Worm (Caenorhabditis elegans) whole organism, young adult: ENCODE results near the gene decr-1.3.

Source experiments
- B0019.2 ChIP-seq: fragments of 200-800 bp; sonication (Bioruptor generic); conservative IDR thresholded peaks from 2 replicates; pipeline ENCODE4 v1.3.6; 2022; ENCODE audit warnings: missing genetic modification reagents, missing genetic modification characterization, missing compliant biosample characterization
- F23B12.7 ChIP-seq: sonication (generic microtip); optimal IDR thresholded peaks from 2 replicates; lab custom pipeline; 2017; ENCODE audit warnings: missing genetic modification characterization, mild to moderate bottlenecking, missing compliant biosample characterization, antibody characterized with exemption, moderate library complexity; ENCODE audit not compliant: insufficient read depth
- F33H1.4 ChIP-seq: fragments of 200-800 bp; sonication (Bioruptor generic); IDR thresholded peaks from 2 replicates; pipeline ENCODE4 v1.3.6; 2022; ENCODE audit warnings: missing genetic modification reagents, missing genetic modification characterization, missing compliant biosample characterization
- F49E8.2 ChIP-seq: sonication (generic microtip); optimal IDR thresholded peaks from 3 replicates; lab custom pipeline; 2017; ENCODE audit warnings: missing genetic modification characterization, mild to moderate bottlenecking, missing compliant biosample characterization, antibody characterized with exemption, moderate library complexity; ENCODE audit not compliant: insufficient read depth
- K12H6.12 ChIP-seq: fragments of 200-800 bp; sonication (Bioruptor generic); optimal IDR thresholded peaks from 2 replicates; lab custom pipeline; 2018; ENCODE audit warnings: mild to moderate bottlenecking, missing genetic modification characterization, missing compliant biosample characterization
- Y95B8A.8 ChIP-seq: fragments of 200-800 bp; sonication (Bioruptor generic); IDR thresholded peaks from 2 replicates; pipeline ENCODE4 v1.3.6; 2022; ENCODE audit warnings: missing genetic modification reagents, missing genetic modification characterization, missing compliant biosample characterization
- atf-7 ChIP-seq: sonication (generic microtip); optimal IDR thresholded peaks from 2 replicates; lab custom pipeline; 2017; ENCODE audit warnings: mild to moderate bottlenecking, missing genetic modification characterization, missing compliant biosample characterization
- attf-3 ChIP-seq: fragments of 200-800 bp; sonication (Bioruptor generic); conservative IDR thresholded peaks from 2 replicates; pipeline ENCODE4 v1.3.6; 2022; ENCODE audit warnings: missing genetic modification reagents, missing genetic modification characterization, missing compliant biosample characterization
- attf-6 ChIP-seq: fragments of 200-800 bp; sonication (Bioruptor generic); IDR thresholded peaks from 2 replicates; pipeline ENCODE4 v1.3.6; 2022; ENCODE audit warnings: missing genetic modification reagents, missing genetic modification characterization, missing compliant biosample characterization
- cebp-1 ChIP-seq, 2 experiments: fragments of 200-800 bp in 1 of 2; sonication (Bioruptor generic) in 1 of 2; sonication (generic microtip) in 1 of 2; IDR thresholded peaks in 1 of 2; optimal IDR thresholded peaks in 1 of 2; 2 replicates each; pipeline versions ENCODE4 v1.3.6 to Lab custom; 2017 to 2022; ENCODE audit warnings: missing compliant biosample characterization in 2 of 2, missing genetic modification characterization in 2 of 2, mild to moderate bottlenecking in 1 of 2, missing genetic modification reagents in 1 of 2, moderate library complexity in 1 of 2
- ceh-27 ChIP-seq: fragments of 200-800 bp; sonication (Bioruptor generic); optimal IDR thresholded peaks from 2 replicates; lab custom pipeline; 2018; ENCODE audit warnings: mild to moderate bottlenecking, missing genetic modification characterization, moderate library complexity, missing compliant biosample characterization
- ceh-91 ChIP-seq: fragments of 200-800 bp; sonication (Bioruptor generic); IDR thresholded peaks from 2 replicates; pipeline ENCODE4 v1.3.6; 2022; ENCODE audit warnings: missing genetic modification reagents, missing genetic modification characterization, missing compliant biosample characterization
- dpff-1 ChIP-seq: sonication (generic microtip); optimal IDR thresholded peaks from 2 replicates; lab custom pipeline; 2017; ENCODE audit warnings: mild to moderate bottlenecking, missing genetic modification characterization, missing compliant biosample characterization
- dpl-1 ChIP-seq: fragments of 150-350 bp; optimal IDR thresholded peaks from 2 replicates; lab custom pipeline; 2014; ENCODE audit warnings: missing biosample characterization, missing genetic modification reagents, missing genetic modification characterization
- efl-1 ChIP-seq: fragments of 150-350 bp; optimal IDR thresholded peaks from 2 replicates; lab custom pipeline; 2014; ENCODE audit warnings: missing biosample characterization, missing genetic modification reagents, missing genetic modification characterization
- ekl-4 ChIP-seq: fragments of 200-800 bp; sonication (Bioruptor generic); IDR thresholded peaks from 2 replicates; pipeline ENCODE4 v1.3.6; 2022; ENCODE audit warnings: missing genetic modification reagents, missing genetic modification characterization, missing compliant biosample characterization
- ets-4 ChIP-seq: fragments of 200-800 bp; sonication (Bioruptor generic); optimal IDR thresholded peaks from 2 replicates; lab custom pipeline; 2018; ENCODE audit warnings: mild to moderate bottlenecking, missing genetic modification characterization, missing compliant biosample characterization
- fkh-3 ChIP-seq: sonication (generic microtip); optimal IDR thresholded peaks from 2 replicates; lab custom pipeline; 2016; ENCODE audit warnings: mild to moderate bottlenecking, missing genetic modification characterization, missing compliant biosample characterization
- gei-17 ChIP-seq: fragments of 200-800 bp; sonication (Bioruptor generic); optimal IDR thresholded peaks from 2 replicates; lab custom pipeline; 2018; ENCODE audit warnings: mild to moderate bottlenecking, missing genetic modification characterization, missing compliant biosample characterization
- hlh-26 ChIP-seq: fragments of 200-800 bp; sonication (Bioruptor generic); conservative IDR thresholded peaks from 2 replicates; pipeline ENCODE4 v1.3.6; 2022; ENCODE audit warnings: missing genetic modification reagents, missing genetic modification characterization, missing compliant biosample characterization
- hmg-1.2 ChIP-seq: fragments of 200-800 bp; sonication (Bioruptor generic); IDR thresholded peaks from 2 replicates; pipeline ENCODE4 v1.3.6; 2022; ENCODE audit warnings: missing genetic modification reagents, missing genetic modification characterization, missing compliant biosample characterization
- hrde-1 ChIP-seq: sonication (generic microtip); optimal IDR thresholded peaks from 2 replicates; lab custom pipeline; 2016; ENCODE audit warnings: missing genetic modification characterization, mild to moderate bottlenecking, missing compliant biosample characterization, moderate library complexity, missing genotype, missing genetic modification reagents, borderline replicate concordance
- lag-1 ChIP-seq: fragments of 200-800 bp; sonication (Bioruptor generic); IDR thresholded peaks from 2 replicates; pipeline ENCODE4 v1.3.6; 2022; ENCODE audit warnings: missing genetic modification reagents, missing genetic modification characterization, missing compliant biosample characterization
- let-526 ChIP-seq: fragments of 200-800 bp; sonication (Bioruptor generic); IDR thresholded peaks from 2 replicates; pipeline ENCODE4 v1.3.6; 2022; ENCODE audit warnings: missing genetic modification reagents, missing genetic modification characterization, missing compliant biosample characterization
- lin-40 ChIP-seq: sonication (generic microtip); optimal IDR thresholded peaks from 2 replicates; lab custom pipeline; 2016; ENCODE audit warnings: missing genetic modification characterization, mild to moderate bottlenecking, missing compliant biosample characterization, missing genotype, missing genetic modification reagents
- lin-54 ChIP-seq: fragments of 200-800 bp; sonication (Bioruptor generic); optimal IDR thresholded peaks from 2 replicates; lab custom pipeline; 2018; ENCODE audit warnings: mild to moderate bottlenecking, missing genetic modification characterization, missing compliant biosample characterization
- lsl-1 ChIP-seq: fragments of 200-800 bp; sonication (Bioruptor generic); optimal IDR thresholded peaks from 2 replicates; lab custom pipeline; 2018; ENCODE audit warnings: mild to moderate bottlenecking, missing genetic modification characterization, moderate library complexity, missing compliant biosample characterization
- madf-10 ChIP-seq: sonication (generic microtip); optimal IDR thresholded peaks from 2 replicates; lab custom pipeline; 2016; ENCODE audit warnings: mild to moderate bottlenecking, missing genetic modification characterization, missing compliant biosample characterization
- madf-6 ChIP-seq: fragments of 200-800 bp; sonication (Bioruptor generic); IDR thresholded peaks from 2 replicates; pipeline ENCODE4 v1.3.6; 2022; ENCODE audit warnings: missing genetic modification reagents, missing genetic modification characterization, missing compliant biosample characterization
- madf-8 ChIP-seq: fragments of 200-800 bp; sonication (Bioruptor generic); conservative IDR thresholded peaks from 2 replicates; pipeline ENCODE4 v1.3.6; 2022; ENCODE audit warnings: missing genetic modification reagents, missing genetic modification characterization, missing compliant biosample characterization
- mel-28 ChIP-seq: sonication (generic microtip); optimal IDR thresholded peaks from 2 replicates; lab custom pipeline; 2016; ENCODE audit warnings: borderline replicate concordance, mild to moderate bottlenecking, missing genetic modification characterization, missing compliant biosample characterization
- nfya-1 ChIP-seq: sonication (generic microtip); optimal IDR thresholded peaks from 2 replicates; lab custom pipeline; 2017; ENCODE audit warnings: antibody characterized with exemption, missing compliant biosample characterization, missing genetic modification characterization, borderline replicate concordance; ENCODE audit not compliant: insufficient read depth
- nfya-2 ChIP-seq: fragments of 200-800 bp; sonication (Bioruptor generic); IDR thresholded peaks from 2 replicates; pipeline ENCODE4 v1.3.6; 2022; ENCODE audit warnings: missing genetic modification reagents, missing genetic modification characterization, missing compliant biosample characterization
- nfyb-1 ChIP-seq: fragments of 200-800 bp; sonication (Bioruptor generic); IDR thresholded peaks from 2 replicates; pipeline ENCODE4 v1.3.6; 2022; ENCODE audit warnings: missing genetic modification reagents, missing genetic modification characterization, missing compliant biosample characterization
- snpc-4 ChIP-seq, 5 experiments: fragments of 150-350 bp in 1 of 5; sonication (generic microtip) in 4 of 5; optimal IDR thresholded peaks; 2 replicates each; lab custom pipeline; 2014 to 2018; ENCODE audit warnings: missing genetic modification characterization in 5 of 5, missing biosample characterization in 3 of 5, antibody characterized with exemption in 2 of 5, mild to moderate bottlenecking in 2 of 5, missing compliant biosample characterization in 2 of 5, missing genotype in 2 of 5, moderate library complexity in 2 of 5, missing genetic modification reagents in 1 of 5
- tbx-9 ChIP-seq: sonication (generic microtip); optimal IDR thresholded peaks from 2 replicates; lab custom pipeline; 2016; ENCODE audit warnings: borderline replicate concordance, missing genetic modification characterization, inconsistent platforms, missing compliant biosample characterization
- unc-130 ChIP-seq: sonication (generic microtip); optimal IDR thresholded peaks from 2 replicates; lab custom pipeline; 2016; ENCODE audit warnings: missing genetic modification reagents, missing genetic modification characterization, missing compliant biosample characterization
- unc-62 ChIP-seq: fragments of 150-350 bp; optimal IDR thresholded peaks from 2 replicates; lab custom pipeline; 2014; ENCODE audit warnings: missing biosample characterization, missing genetic modification reagents, missing genetic modification characterization
- xnd-1 ChIP-seq: sonication (generic microtip); optimal IDR thresholded peaks from 2 replicates; lab custom pipeline; 2016; ENCODE audit warnings: missing genotype, missing genetic modification reagents, missing genetic modification characterization, missing compliant biosample characterization
- zim-3 ChIP-seq: sonication (generic microtip); optimal IDR thresholded peaks from 2 replicates; lab custom pipeline; 2017; ENCODE audit warnings: mild to moderate bottlenecking, missing genetic modification characterization, moderate library complexity, missing compliant biosample characterization
- ztf-28 ChIP-seq: fragments of 200-800 bp; sonication (Bioruptor generic); IDR thresholded peaks from 2 replicates; pipeline ENCODE4 v1.3.6; 2022; ENCODE audit warnings: missing genetic modification reagents, missing genetic modification characterization, missing compliant biosample characterization

The decr-1.3 gene

ce11 chrII:8173449-8173848, at the start of gene decr-1.3, which contains the start of gene T05C12.1:
Gene decr-1.3, minus strand, starts transcription at chrII:8173549.
Gene T05C12.1, plus strand, starts transcription at chrII:8173680.
- TF ChIP-seq tbx-9: no peak
- no peak for TF ChIP-seq F49E8.2
- TF ChIP-seq cebp-1 (GFP tag; IDR thresholded peaks at IDR 0.05; lab: Robert Waterston, UW): no peak
- no peak for TF ChIP-seq cebp-1 (tag; optimal IDR thresholded peaks at IDR 0.05; lab: Kevin White, UChicago)
- no peak for TF ChIP-seq lag-1
- no peak for TF ChIP-seq gei-17 (GFP tag; lab: Kevin White, UChicago)
- TF ChIP-seq snpc-4 (GFP tag; optimal IDR thresholded peaks at IDR 0.05; lab: Kevin White, UChicago): no peak
- no peak for TF ChIP-seq snpc-4 (tag; optimal IDR thresholded peaks at IDR 0.05; lab: Kevin White, UChicago)
- no peak for TF ChIP-seq ets-4
- no peak for TF ChIP-seq nfya-2 (GFP tag; lab: Robert Waterston, UW)
- TF ChIP-seq unc-62: no peak
- no peak for TF ChIP-seq lin-40 (tag; lab: Kevin White, UChicago)
- TF ChIP-seq unc-130 (GFP tag; lab: Kevin White, UChicago): no peak
- no peak for TF ChIP-seq atf-7 (tag; lab: Kevin White, UChicago)
- TF ChIP-seq mel-28: no peak
- TF ChIP-seq attf-6 (GFP tag; lab: Robert Waterston, UW): no peak
- TF ChIP-seq ekl-4 (GFP tag; lab: Robert Waterston, UW): no peak
- TF ChIP-seq attf-3 (GFP tag; lab: Robert Waterston, UW): no peak
- no peak for TF ChIP-seq madf-10
- TF ChIP-seq nfyb-1 (GFP tag; lab: Robert Waterston, UW): no peak
- no peak for TF ChIP-seq K12H6.12 (tag; lab: Kevin White, UChicago)

DNA sequence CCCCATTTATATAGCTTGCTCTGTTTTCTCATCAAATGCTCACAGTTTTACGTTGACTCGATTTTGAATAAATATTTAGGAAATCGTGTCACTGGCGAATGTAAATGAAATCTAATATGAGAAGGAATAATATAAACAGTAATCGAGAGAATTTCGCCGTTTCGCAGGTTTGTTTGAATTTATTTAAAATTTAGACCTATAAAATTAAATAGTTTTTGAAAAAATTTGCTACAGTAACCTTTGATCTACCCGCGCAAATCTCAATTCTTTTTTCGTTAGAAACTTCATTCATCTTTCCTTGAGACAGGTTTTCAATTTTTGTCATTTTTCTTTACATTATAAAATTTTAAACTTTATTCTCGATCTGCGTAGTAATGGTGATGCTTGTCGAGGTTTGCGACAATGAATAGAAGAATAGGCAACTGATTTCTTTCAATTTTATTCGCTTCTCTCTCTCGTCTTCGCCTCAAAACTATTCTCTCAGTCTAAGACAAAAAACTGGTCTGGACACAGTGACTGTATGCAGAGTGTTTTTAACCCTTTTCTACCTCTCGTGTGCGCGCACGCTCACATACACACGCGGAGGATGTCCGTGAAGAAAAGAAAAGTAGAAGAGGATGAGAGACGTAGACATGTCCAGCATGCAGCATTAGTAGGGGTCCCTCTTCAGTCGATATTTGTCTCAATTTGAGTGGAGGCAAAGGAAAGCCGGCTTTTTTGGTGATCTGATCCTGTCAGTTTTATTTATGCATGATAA, 49.1 kb upstream of the decr-1.3 start, which contains the start of gene dab-1:
Gene dab-1, plus strand, starts transcription at position 78 of the 757 bp plus-strand sequence.
- TF ChIP-seq xnd-1 (peak; percentile 79), dpff-1 (tag; lab: Kevin White, UChicago) (no peak), ztf-28 (GFP tag; lab: Robert Waterston, UW) (no peak), ceh-91 (GFP tag; lab: Robert Waterston, UW) (0 out of 2 replicates have a peak, but pooled peaks have one; percentile 14), efl-1 (peak; percentile 88), F23B12.7 (tag; lab: Kevin White, UChicago) (peak; percentile 5), zim-3 (tag; lab: Kevin White, UChicago) (no peak), nfya-1 (no peak), hmg-1.2 (GFP tag; lab: Robert Waterston, UW) (peak; percentile 7; the same call in 1 of the 2 replicates), hlh-26 (GFP tag; lab: Robert Waterston, UW) (no peak), F33H1.4 (GFP tag; lab: Robert Waterston, UW) (peak; percentile 55), madf-8 (GFP tag; lab: Robert Waterston, UW) (peak; percentile 83), B0019.2 (GFP tag; lab: Robert Waterston, UW) (no peak), Y95B8A.8 (0 out of 2 replicates have a peak, but pooled peaks have one; percentile 4), ceh-27 (peak; percentile 2), fkh-3 (tag; lab: Kevin White, UChicago) (no peak), cebp-1 (GFP tag; IDR thresholded peaks at IDR 0.05; lab: Robert Waterston, UW) (no peak), cebp-1 (tag; optimal IDR thresholded peaks at IDR 0.05; lab: Kevin White, UChicago) (peak; percentile 4), let-526 (GFP tag; lab: Robert Waterston, UW) (no peak), hrde-1 (tag; lab: Kevin White, UChicago) (peak; percentile 42), lsl-1 (GFP tag; lab: Kevin White, UChicago) (peak; percentile 72), dpl-1 (GFP tag; lab: Kevin White, UChicago) (peak; percentile 54), lin-54 (GFP tag; lab: Kevin White, UChicago) (peak; percentile 43), tbx-9 (no peak), madf-6 (GFP tag; lab: Robert Waterston, UW) (peak; percentile 94)
